Worm (Caenorhabditis elegans) whole organism, mixed stage, embryonic: ENCODE results near the gene ZK697.14.
A peak's percentile ranks its signal among the peaks of the same experiment; 100 is the strongest.

Experiments
- M03D4.4 ChIP-seq: sonication (generic microtip); optimal IDR thresholded peaks from 2 replicates; lab custom pipeline; 2017; ENCODE audit warnings: mild to moderate bottlenecking, missing genetic modification characterization, missing compliant biosample characterization
- bed-3 ChIP-seq: fragments of 200-800 bp; sonication (Bioruptor generic); optimal IDR thresholded peaks from 3 replicates; lab custom pipeline; 2018; ENCODE audit warnings: mild to moderate bottlenecking, missing genetic modification characterization, moderate library complexity, missing compliant biosample characterization
- blmp-1 ChIP-seq: fragments of 150-350 bp; optimal IDR thresholded peaks from 2 replicates; lab custom pipeline; 2014; ENCODE audit warnings: missing biosample characterization, missing genetic modification characterization
- ceh-39 ChIP-seq: fragments of 150-350 bp; optimal IDR thresholded peaks from 2 replicates; lab custom pipeline; 2014; ENCODE audit warnings: missing biosample characterization, missing genetic modification characterization
- ceh-43 ChIP-seq: fragments of 200-800 bp; sonication (Bioruptor generic); optimal IDR thresholded peaks from 2 replicates; lab custom pipeline; 2018; ENCODE audit warnings: mild to moderate bottlenecking, missing genetic modification characterization, moderate library complexity, missing compliant biosample characterization
- ceh-83 ChIP-seq: fragments of 200-800 bp; sonication (Bioruptor generic); optimal IDR thresholded peaks from 2 replicates; lab custom pipeline; 2018; ENCODE audit warnings: mild to moderate bottlenecking, missing genetic modification characterization, missing compliant biosample characterization
- ces-1 ChIP-seq: fragments of 150-350 bp; optimal IDR thresholded peaks from 2 replicates; lab custom pipeline; 2014; ENCODE audit warnings: missing biosample characterization, missing genetic modification reagents, missing genetic modification characterization
- drap-1 ChIP-seq: fragments of 200-800 bp; sonication (Bioruptor generic); optimal IDR thresholded peaks from 3 replicates; lab custom pipeline; 2018; ENCODE audit warnings: mild to moderate bottlenecking, missing genetic modification characterization, missing compliant biosample characterization
- elt-1 ChIP-seq: sonication (generic microtip); optimal IDR thresholded peaks from 2 replicates; lab custom pipeline; 2017; ENCODE audit warnings: missing genetic modification characterization, mild to moderate bottlenecking, missing compliant biosample characterization, antibody characterized with exemption, moderate library complexity, borderline replicate concordance; ENCODE audit not compliant: insufficient read depth
- elt-3 ChIP-seq: fragments of 150-350 bp; optimal IDR thresholded peaks from 2 replicates; lab custom pipeline; 2014; ENCODE audit warnings: missing biosample characterization, missing genetic modification characterization
- flh-1 ChIP-seq: fragments of 200-800 bp; sonication (Bioruptor generic); optimal IDR thresholded peaks from 2 replicates; lab custom pipeline; 2018; ENCODE audit warnings: mild to moderate bottlenecking, missing genetic modification characterization, moderate library complexity, missing compliant biosample characterization
- ham-2 ChIP-seq: fragments of 200-800 bp; sonication (Bioruptor generic); optimal IDR thresholded peaks from 2 replicates; lab custom pipeline; 2018; ENCODE audit warnings: mild to moderate bottlenecking, missing genetic modification characterization, missing compliant biosample characterization
- hlh-1 ChIP-seq: fragments of 150-350 bp; optimal IDR thresholded peaks from 2 replicates; lab custom pipeline; 2014; ENCODE audit warnings: missing biosample characterization, missing genetic modification reagents, missing genetic modification characterization
- lsy-2 ChIP-seq: fragments of 150-350 bp; optimal IDR thresholded peaks from 2 replicates; lab custom pipeline; 2014; ENCODE audit warnings: missing biosample characterization, missing genetic modification characterization
- mab-5 ChIP-seq: fragments of 150-350 bp; optimal IDR thresholded peaks from 2 replicates; lab custom pipeline; 2014; ENCODE audit warnings: missing biosample characterization, missing genetic modification characterization
- mep-1 ChIP-seq: fragments of 150-350 bp; optimal IDR thresholded peaks from 2 replicates; lab custom pipeline; 2017; ENCODE audit warnings: missing biosample characterization, missing genetic modification reagents, missing genetic modification characterization, inconsistent platforms
- mls-2 ChIP-seq: sonication (generic microtip); optimal IDR thresholded peaks from 2 replicates; lab custom pipeline; 2016; ENCODE audit warnings: mild to moderate bottlenecking, missing genetic modification characterization, moderate library complexity, missing compliant biosample characterization
- nhr-12 ChIP-seq: fragments of 150-350 bp; optimal IDR thresholded peaks from 2 replicates; lab custom pipeline; 2014; ENCODE audit warnings: missing biosample characterization, missing genetic modification characterization
- nhr-2 ChIP-seq: fragments of 150-350 bp; optimal IDR thresholded peaks from 2 replicates; lab custom pipeline; 2014; ENCODE audit warnings: missing biosample characterization, missing genetic modification characterization
- nhr-237 ChIP-seq: fragments of 150-350 bp; optimal IDR thresholded peaks from 2 replicates; lab custom pipeline; 2014; ENCODE audit warnings: missing biosample characterization, missing genetic modification characterization
- nhr-28 ChIP-seq: fragments of 150-350 bp; optimal IDR thresholded peaks from 2 replicates; lab custom pipeline; 2014; ENCODE audit warnings: missing biosample characterization, missing genetic modification characterization
- pha-4 ChIP-seq: fragments of 150-350 bp; optimal IDR thresholded peaks from 2 replicates; lab custom pipeline; 2018; ENCODE audit warnings: missing biosample characterization, missing genetic modification reagents, missing genetic modification characterization
- sem-2 ChIP-seq: fragments of 200-800 bp; sonication (Bioruptor generic); optimal IDR thresholded peaks from 2 replicates; lab custom pipeline; 2018; ENCODE audit warnings: mild to moderate bottlenecking, missing genetic modification characterization, missing compliant biosample characterization
- sptf-1 ChIP-seq: sonication (generic microtip); optimal IDR thresholded peaks from 2 replicates; lab custom pipeline; 2017; ENCODE audit warnings: mild to moderate bottlenecking, missing genetic modification characterization, moderate library complexity, missing compliant biosample characterization
- tbx-8 ChIP-seq: fragments of 200-800 bp; sonication (Bioruptor generic); optimal IDR thresholded peaks from 2 replicates; lab custom pipeline; 2018; ENCODE audit warnings: mild to moderate bottlenecking, missing genetic modification characterization, moderate library complexity, missing compliant biosample characterization
- unc-120 ChIP-seq: sonication (generic microtip); optimal IDR thresholded peaks from 2 replicates; lab custom pipeline; 2017; ENCODE audit warnings: missing genetic modification characterization, missing compliant biosample characterization; ENCODE audit not compliant: poor library complexity, severe bottlenecking
- unc-39 ChIP-seq: fragments of 150-350 bp; optimal IDR thresholded peaks from 2 replicates; lab custom pipeline; 2014; ENCODE audit warnings: missing biosample characterization, missing genetic modification characterization
- zip-8 ChIP-seq: fragments of 150-350 bp; optimal IDR thresholded peaks from 2 replicates; lab custom pipeline; 2014; ENCODE audit warnings: missing biosample characterization, missing genetic modification characterization
- ztf-11 ChIP-seq: fragments of 150-350 bp; optimal IDR thresholded peaks from 2 replicates; lab custom pipeline; 2014; ENCODE audit warnings: missing biosample characterization, missing genetic modification characterization

The ZK697.14 gene

ce11 chrV:1779994-1780393 is 24.5 kb upstream of the ZK697.14 start:
- TF ChIP-seq sem-2 (GFP tag; lab: Kevin White, UChicago), result no peak
- TF ChIP-seq mab-5 (tag; lab: Kevin White, UChicago), result no peak
- no peak for TF ChIP-seq nhr-28 (tag; lab: Kevin White, UChicago)
- TF ChIP-seq nhr-12 (tag; lab: Kevin White, UChicago), result no peak
- TF ChIP-seq zip-8 (tag; lab: Kevin White, UChicago), result no peak
- TF ChIP-seq tbx-8, result no peak
- no peak for TF ChIP-seq unc-39
- TF ChIP-seq ceh-39 (tag; lab: Kevin White, UChicago), result no peak
- no peak for TF ChIP-seq blmp-1 (tag; lab: Kevin White, UChicago)
- TF ChIP-seq ces-1 (GFP tag; lab: Kevin White, UChicago), result no peak
- TF ChIP-seq mep-1 (tag; lab: Kevin White, UChicago), result no peak
- TF ChIP-seq pha-4, result no peak
- TF ChIP-seq bed-3 (GFP tag; lab: Kevin White, UChicago), result no peak
- TF ChIP-seq M03D4.4 (tag; lab: Kevin White, UChicago), result no peak
- TF ChIP-seq ceh-43 (GFP tag; lab: Kevin White, UChicago), result no peak
- TF ChIP-seq hlh-1 (tag; lab: Kevin White, UChicago), result no peak
- TF ChIP-seq nhr-237 (tag; lab: Kevin White, UChicago), result no peak

ce11 chrV:1779136-1779535 is 23.6 kb upstream of the ZK697.14 start, which contains the start of gene F36H9.4:
Gene F36H9.4, minus strand, starts transcription at chrV:1779236.
- no peak for TF ChIP-seq zip-8 (tag; lab: Kevin White, UChicago)
- TF ChIP-seq blmp-1 (tag; lab: Kevin White, UChicago), result no peak
- TF ChIP-seq mep-1 (tag; lab: Kevin White, UChicago), result no peak
- no peak for TF ChIP-seq unc-39
- no peak for TF ChIP-seq hlh-1 (tag; lab: Kevin White, UChicago)
- no peak for TF ChIP-seq ham-2 (GFP tag; lab: Kevin White, UChicago)
- TF ChIP-seq nhr-28 (tag; lab: Kevin White, UChicago), result no peak
- no peak for TF ChIP-seq nhr-237 (tag; lab: Kevin White, UChicago)
- no peak for TF ChIP-seq ztf-11
- TF ChIP-seq ceh-39 (tag; lab: Kevin White, UChicago), result no peak
- TF ChIP-seq M03D4.4 (tag; lab: Kevin White, UChicago), result no peak
- TF ChIP-seq sptf-1, result no peak
- TF ChIP-seq mls-2 (tag; lab: Kevin White, UChicago), result no peak
- no peak for TF ChIP-seq ceh-43 (GFP tag; lab: Kevin White, UChicago)
- no peak for TF ChIP-seq flh-1

ce11 chrV:1774874-1775589 is 19.5 kb upstream of the ZK697.14 start, which contains the start of gene F36H9.7:
Gene F36H9.7, minus strand, starts transcription at chrV:1774924.
- TF ChIP-seq ces-1 (GFP tag; lab: Kevin White, UChicago), result peak; percentile 78
- TF ChIP-seq elt-1 (tag; lab: Kevin White, UChicago), result no peak

- TF ChIP-seq ceh-83 (GFP tag; lab: Kevin White, UChicago) (no peak), unc-39 (no peak), blmp-1 (tag; lab: Kevin White, UChicago) (no peak), M03D4.4 (tag; lab: Kevin White, UChicago) (no peak), mab-5 (tag; lab: Kevin White, UChicago) (no peak), hlh-1 (tag; lab: Kevin White, UChicago) (no peak), drap-1 (GFP tag; lab: Kevin White, UChicago) (no peak), elt-3 (no peak), nhr-2 (no peak), unc-120 (tag; lab: Kevin White, UChicago) (no peak), lsy-2 (tag; lab: Kevin White, UChicago) (no peak)
Observed at ce11 chrV:1773120-1773519, 17.6 kb upstream of the ZK697.14 start.

ce11 chrV:1771727-1772126 is 16.2 kb upstream of the ZK697.14 start, which contains the start of gene dhs-13:
Gene dhs-13, minus strand, starts transcription at chrV:1771734.
- TF ChIP-seq elt-1 (tag; lab: Kevin White, UChicago) (peak; percentile 13), unc-120 (tag; lab: Kevin White, UChicago) (peak; percentile 23), sem-2 (GFP tag; lab: Kevin White, UChicago) (no peak)
- TF ChIP-seq, all 35 proteins: peak for 2
